Worm (Caenorhabditis elegans): ENCODE results near the gene F33H12.1.

The F33H12.1 gene

ce11 chrII:2564899-2565298, 35.4 kb upstream of the F33H12.1 start, which contains the start of gene usp-39 (continued):
- TF ChIP-seq unc-130 (GFP tag; optimal IDR thresholded peaks at IDR 0.05) (peak; percentile 48), lin-13 (GFP tag; optimal IDR thresholded peaks at IDR 0.05) (peak; percentile 73), ceh-82 (tag; optimal IDR thresholded peaks at IDR 0.05) (no peak), fkh-10 (GFP tag; optimal IDR thresholded peaks at IDR 0.05) (peak; percentile 44), cey-2 (tag; optimal IDR thresholded peaks at IDR 0.05; ENCODE audit: borderline replicate concordance, insufficient read depth) (no peak), nhr-102 (tag; optimal IDR thresholded peaks at IDR 0.05) (no peak), nhr-111 (GFP tag; optimal IDR thresholded peaks at IDR 0.05) (no peak), fos-1 (tag; optimal IDR thresholded peaks at IDR 0.05) (no peak), F26F4.8 (GFP tag; conservative IDR thresholded peaks at IDR 0.05) (no peak), mxl-3 (GFP tag; optimal IDR thresholded peaks at IDR 0.05) (no peak), daf-16 (GFP tag; optimal IDR thresholded peaks at IDR 0.05) (no peak), daf-16 (tag; optimal IDR thresholded peaks at IDR 0.05) (peak; percentile 65), mep-1 (tag; optimal IDR thresholded peaks at IDR 0.05) (peak; percentile 93), rbr-2 (tag; optimal IDR thresholded peaks at IDR 0.05) (no peak), ces-1 (GFP tag; optimal IDR thresholded peaks at IDR 0.05) (peak; percentile 93), nhr-77 (tag; optimal IDR thresholded peaks at IDR 0.05) (peak; percentile 85), F49E8.2 (tag; optimal IDR thresholded peaks at IDR 0.05; ENCODE audit: borderline replicate concordance) (peak; percentile 35), egl-27 (tag; optimal IDR thresholded peaks at IDR 0.05) (no peak), R02D3.7 (tag; optimal IDR thresholded peaks at IDR 0.05) (no peak), nhr-42 (GFP tag; IDR thresholded peaks at IDR 0.05) (0 out of 2 replicates have a peak, but pooled peaks have one; percentile 44), mdl-1 (tag; optimal IDR thresholded peaks at IDR 0.05) (peak in 1 of 2 experiments; percentile 3), zip-11 (GFP tag; IDR thresholded peaks at IDR 0.05) (no peak), ctbp-1 (GFP tag; IDR thresholded peaks at IDR 0.05) (peak; percentile 48; the same call in 1 of the 2 replicates), ceh-44 (GFP tag; IDR thresholded peaks at IDR 0.05) (0 out of 2 replicates have a peak, but pooled peaks have one; percentile 9), php-3 (GFP tag; IDR thresholded peaks at IDR 0.05) (peak; percentile 56; the same call in 1 of the 2 replicates), ceh-62 (tag; optimal IDR thresholded peaks at IDR 0.05) (no peak), F44E2.7 (GFP tag; IDR thresholded peaks at IDR 0.05) (no peak), dpl-1 (GFP tag; optimal IDR thresholded peaks at IDR 0.05) (peak; percentile 86), daf-12 (tag; optimal IDR thresholded peaks at IDR 0.05) (no peak), saeg-2 (GFP tag; IDR thresholded peaks at IDR 0.05) (no peak), dmd-6 (GFP tag; IDR thresholded peaks at IDR 0.05) (peak; percentile 62), zip-2 (tag; optimal IDR thresholded peaks at IDR 0.05) (peak; percentile 18), pha-4 (GFP tag; IDR thresholded peaks at IDR 0.05) (peak; percentile 61; the same call in 1 of the 2 replicates), pha-4 (tag; optimal IDR thresholded peaks at IDR 0.05) (no peak), set-16 (GFP tag; IDR thresholded peaks at IDR 0.05) (no peak), ceh-32 (tag; optimal IDR thresholded peaks at IDR 0.05; ENCODE audit: poor library complexity) (no peak), zfp-2 (tag; optimal IDR thresholded peaks at IDR 0.05) (no peak), dve-1 (tag; optimal IDR thresholded peaks at IDR 0.05; ENCODE audit: insufficient read depth) (peak; percentile 79), snpc-1.2 (GFP tag; IDR thresholded peaks at IDR 0.05) (peak; percentile 55; the same call in 1 of the 2 replicates), ceh-20 (GFP tag; IDR thresholded peaks at IDR 0.05) (peak; percentile 36; the same call in 1 of the 2 replicates), nhr-48 (tag; optimal IDR thresholded peaks at IDR 0.05) (no peak), nhr-10 (tag; optimal IDR thresholded peaks at IDR 0.05) (no peak), duxl-1 (tag; optimal IDR thresholded peaks at IDR 0.05; ENCODE audit: poor library complexity) (peak; percentile 48), zfp-3 (GFP tag; conservative IDR thresholded peaks at IDR 0.05) (0 out of 2 replicates have a peak, but pooled peaks have one; percentile 44), Y48G9A.11 (GFP tag; IDR thresholded peaks at IDR 0.05) (no peak)
